Fruit fly (Drosophila melanogaster) whole organism, embryonic: ENCODE data around the gene parvin.
A peak's percentile ranks its signal among the peaks of the same experiment; 100 is the strongest.

ENCODE experiments used
- Bdp1 ChIP-seq: fragments of 200-800 bp; sonication (Bioruptor generic); optimal IDR thresholded peaks from 3 replicates; lab custom pipeline; 2016; ENCODE audit warnings: missing biosample characterization, missing genetic modification characterization
- Bgb ChIP-seq: fragments of 200-800 bp; sonication (Bioruptor generic); IDR thresholded peaks from 2 replicates; pipeline ENCODE4 v1.3.6; 2022; ENCODE audit warnings: missing biosample characterization, missing genetic modification characterization; ENCODE audit not compliant: partially characterized antibody
- CG10565 ChIP-seq: fragments of 200-800 bp; sonication (Bioruptor generic); optimal IDR thresholded peaks from 3 replicates; lab custom pipeline; 2016; ENCODE audit warnings: missing biosample characterization, mild to moderate bottlenecking, missing genetic modification characterization
- CG12744 ChIP-seq: fragments of 200-800 bp; sonication (Bioruptor generic); optimal IDR thresholded peaks from 2 replicates; lab custom pipeline; 2016; ENCODE audit warnings: missing biosample characterization, missing genetic modification characterization
- CG14050 ChIP-seq: fragments of 200-800 bp; sonication (Bioruptor generic); IDR thresholded peaks from 3 replicates; pipeline ENCODE4 v1.3.6; 2022; ENCODE audit warnings: missing biosample characterization, missing genetic modification characterization
- CG15479 ChIP-seq: fragments of 200-800 bp; sonication (Bioruptor generic); optimal IDR thresholded peaks from 3 replicates; lab custom pipeline; 2019; ENCODE audit warnings: missing biosample characterization, mild to moderate bottlenecking, missing genetic modification characterization, moderate library complexity
- CG1602 ChIP-seq: fragments of 200-800 bp; sonication (Bioruptor generic); optimal IDR thresholded peaks from 3 replicates; lab custom pipeline; 2016; ENCODE audit warnings: missing biosample characterization, missing genetic modification characterization
- CG1647 ChIP-seq: fragments of 200-800 bp; sonication (Bioruptor generic); optimal IDR thresholded peaks from 3 replicates; lab custom pipeline; 2016; ENCODE audit warnings: missing biosample characterization, missing genetic modification characterization
- CG17186 ChIP-seq: fragments of 200-800 bp; sonication (Bioruptor generic); optimal IDR thresholded peaks from 3 replicates; lab custom pipeline; 2017; ENCODE audit warnings: missing biosample characterization, missing genetic modification reagents, missing genetic modification characterization
- CG2678 ChIP-seq: fragments of 200-800 bp; sonication (Bioruptor generic); optimal IDR thresholded peaks from 3 replicates; lab custom pipeline; 2019; ENCODE audit warnings: missing biosample characterization, mild to moderate bottlenecking, missing genetic modification characterization, moderate library complexity
- CG3281 ChIP-seq: fragments of 200-800 bp; sonication (Bioruptor generic); optimal IDR thresholded peaks from 3 replicates; lab custom pipeline; 2017; ENCODE audit warnings: missing biosample characterization, mild to moderate bottlenecking, missing genetic modification characterization
- CG33213 ChIP-seq: fragments of 200-800 bp; sonication (Bioruptor generic); optimal IDR thresholded peaks from 3 replicates; lab custom pipeline; 2016; ENCODE audit warnings: missing biosample characterization, missing genetic modification characterization
- CG34224 ChIP-seq: fragments of 200-800 bp; sonication (Bioruptor generic); IDR thresholded peaks from 3 replicates; pipeline ENCODE4 v1.3.6; 2022; ENCODE audit warnings: missing biosample characterization, missing genetic modification characterization; ENCODE audit not compliant: partially characterized antibody
- CG34376 ChIP-seq: fragments of 200-800 bp; sonication (Bioruptor generic); optimal IDR thresholded peaks from 2 replicates; lab custom pipeline; 2018; ENCODE audit warnings: missing biosample characterization, mild to moderate bottlenecking, missing genetic modification characterization
- CG3847 ChIP-seq: fragments of 200-800 bp; sonication (Bioruptor generic); IDR thresholded peaks from 2 replicates; pipeline ENCODE4 v1.3.6; 2022; ENCODE audit warnings: missing biosample characterization, missing genetic modification characterization
- CG43689 ChIP-seq: fragments of 200-800 bp; sonication (Bioruptor generic); IDR thresholded peaks from 2 replicates; pipeline ENCODE4 v1.3.6; 2022; ENCODE audit warnings: missing biosample characterization, missing genetic modification characterization
- CG6813 ChIP-seq: fragments of 200-800 bp; sonication (Bioruptor generic); optimal IDR thresholded peaks from 2 replicates; lab custom pipeline; 2017; ENCODE audit warnings: missing biosample characterization, missing genetic modification characterization, mild to moderate bottlenecking, moderate library complexity, missing genetic modification reagents
- CG8089 ChIP-seq: fragments of 200-800 bp; sonication (Bioruptor generic); optimal IDR thresholded peaks from 3 replicates; lab custom pipeline; 2016; ENCODE audit warnings: missing biosample characterization, missing genetic modification characterization
- CG9437 ChIP-seq: fragments of 200-800 bp; sonication (Bioruptor generic); optimal IDR thresholded peaks from 2 replicates; lab custom pipeline; 2018; ENCODE audit warnings: missing biosample characterization, mild to moderate bottlenecking, missing genetic modification characterization
- CG9932 ChIP-seq: fragments of 200-800 bp; sonication (Bioruptor generic); IDR thresholded peaks from 2 replicates; pipeline ENCODE4 v1.3.6; 2022; ENCODE audit warnings: missing biosample characterization, missing genetic modification characterization
- CkIIα-i1 ChIP-seq: fragments of 200-800 bp; sonication (Bioruptor generic); IDR thresholded peaks from 2 replicates; pipeline ENCODE4 v1.3.6; 2022; ENCODE audit warnings: missing biosample characterization, missing genetic modification characterization
- Dfd ChIP-seq, 2 experiments: fragments of >200 bp; optimal IDR thresholded peaks; 2 replicates each; lab custom pipeline; 2017; ENCODE audit warnings: missing biosample characterization in 2 of 2, missing genetic modification characterization in 2 of 2
- Jarid2 ChIP-seq: fragments of 200-800 bp; sonication (Bioruptor generic); optimal IDR thresholded peaks from 3 replicates; lab custom pipeline; 2017; ENCODE audit warnings: mild to moderate bottlenecking, missing biosample characterization, missing genetic modification reagents, missing genetic modification characterization
- Med ChIP-seq: fragments of 200-800 bp; sonication (Bioruptor generic); peaks from one replicate; lab custom pipeline; 2016; ENCODE audit warnings: missing biosample characterization, missing genetic modification characterization, mild to moderate bottlenecking, inconsistent platforms, moderate library complexity
- Poxn ChIP-seq: fragments of 200-800 bp; sonication (Bioruptor generic); IDR thresholded peaks from 2 replicates; pipeline ENCODE4 v1.3.6; 2022; ENCODE audit warnings: missing biosample characterization, missing genetic modification characterization
- bbx ChIP-seq: fragments of 200-800 bp; sonication (Bioruptor generic); IDR thresholded peaks from 2 replicates; pipeline ENCODE4 v1.3.6; 2022; ENCODE audit warnings: missing biosample characterization, missing genetic modification characterization; ENCODE audit not compliant: partially characterized antibody
- bigmax ChIP-seq: fragments of 200-800 bp; sonication (Bioruptor generic); optimal IDR thresholded peaks from 2 replicates; lab custom pipeline; 2018; ENCODE audit warnings: missing biosample characterization, mild to moderate bottlenecking, missing genetic modification characterization
- ci ChIP-seq: fragments of 200-800 bp; sonication (Bioruptor generic); IDR thresholded peaks from 3 replicates; pipeline ENCODE4 v1.3.6; 2022; ENCODE audit warnings: missing biosample characterization, missing genetic modification characterization
- cwo ChIP-seq: fragments of 200-800 bp; sonication (Bioruptor generic); optimal IDR thresholded peaks from 3 replicates; lab custom pipeline; 2017; ENCODE audit warnings: missing biosample characterization, missing genetic modification characterization, mild to moderate bottlenecking, moderate library complexity, missing genetic modification reagents
- dimm ChIP-seq: fragments of 200-800 bp; sonication (Bioruptor generic); IDR thresholded peaks from 2 replicates; pipeline ENCODE4 v1.3.6; 2022; ENCODE audit warnings: missing biosample characterization, missing genetic modification characterization
- dpn ChIP-seq, 2 experiments: fragments of 200-800 bp; sonication (Bioruptor generic); optimal IDR thresholded peaks; 3 replicates each; lab custom pipeline; 2016; ENCODE audit warnings: missing biosample characterization in 2 of 2, missing genetic modification characterization in 2 of 2
- emc ChIP-seq: fragments of 200-800 bp; sonication (Bioruptor generic); optimal IDR thresholded peaks from 2 replicates; lab custom pipeline; 2016; ENCODE audit warnings: missing biosample characterization, missing genetic modification characterization
- exex ChIP-seq: fragments of 200-800 bp; sonication (Bioruptor generic); optimal IDR thresholded peaks from 4 replicates; lab custom pipeline; 2018; ENCODE audit warnings: missing biosample characterization, mild to moderate bottlenecking, missing genetic modification characterization, moderate library complexity
- eyg ChIP-seq: fragments of 200-800 bp; sonication (Bioruptor generic); optimal IDR thresholded peaks from 3 replicates; lab custom pipeline; 2016; ENCODE audit warnings: missing biosample characterization, missing genetic modification characterization
- fd3F ChIP-seq: fragments of 200-800 bp; sonication (Bioruptor generic); optimal IDR thresholded peaks from 2 replicates; lab custom pipeline; 2018; ENCODE audit warnings: missing biosample characterization, mild to moderate bottlenecking, missing genetic modification characterization, moderate library complexity
- gcm2 ChIP-seq: fragments of 200-800 bp; sonication (Bioruptor generic); optimal IDR thresholded peaks from 2 replicates; lab custom pipeline; 2016; ENCODE audit warnings: missing biosample characterization, missing genetic modification characterization
- grau ChIP-seq: fragments of 200-800 bp; optimal IDR thresholded peaks from 3 replicates; lab custom pipeline; 2019; ENCODE audit warnings: missing biosample characterization, mild to moderate bottlenecking, missing genetic modification characterization, moderate library complexity
- h ChIP-seq: fragments of >200 bp; optimal IDR thresholded peaks from 2 replicates; lab custom pipeline; 2017
- insv ChIP-seq, 2 experiments: fragments of 200-800 bp; sonication (Bioruptor generic); optimal IDR thresholded peaks; 3 replicates each; lab custom pipeline; 2016 to 2018; ENCODE audit warnings: missing biosample characterization in 2 of 2, missing genetic modification characterization in 2 of 2
- lmd ChIP-seq: fragments of 200-800 bp; sonication (Bioruptor generic); IDR thresholded peaks from 2 replicates; pipeline ENCODE4 v1.3.6; 2022; ENCODE audit warnings: missing biosample characterization, missing genetic modification characterization
- nmo ChIP-seq: fragments of 200-800 bp; sonication (Bioruptor generic); optimal IDR thresholded peaks from 2 replicates; lab custom pipeline; 2018; ENCODE audit warnings: missing biosample characterization, mild to moderate bottlenecking, missing genetic modification characterization, moderate library complexity
- p53 ChIP-seq: fragments of 200-800 bp; sonication (Bioruptor generic); optimal IDR thresholded peaks from 2 replicates; lab custom pipeline; 2016; ENCODE audit warnings: missing biosample characterization, missing genetic modification characterization
- pb ChIP-seq: fragments of 200-800 bp; sonication (Bioruptor generic); optimal IDR thresholded peaks from 3 replicates; lab custom pipeline; 2016; ENCODE audit warnings: missing biosample characterization, missing genetic modification characterization
- pita ChIP-seq: fragments of 200-800 bp; sonication (Bioruptor generic); optimal IDR thresholded peaks from 2 replicates; lab custom pipeline; 2017; ENCODE audit warnings: missing biosample characterization, mild to moderate bottlenecking, missing genetic modification characterization
- pum ChIP-seq: fragments of 200-800 bp; sonication (Bioruptor generic); optimal IDR thresholded peaks from 2 replicates; lab custom pipeline; 2016; ENCODE audit warnings: missing biosample characterization, missing genetic modification characterization
- so ChIP-seq: fragments of 200-800 bp; sonication (Bioruptor generic); IDR thresholded peaks from 3 replicates; pipeline ENCODE4 v1.3.6; 2022; ENCODE audit warnings: missing biosample characterization, missing genetic modification characterization
- tio ChIP-seq: fragments of 200-800 bp; sonication (Bioruptor generic); optimal IDR thresholded peaks from 2 replicates; lab custom pipeline; 2017; ENCODE audit warnings: missing biosample characterization, missing genetic modification characterization, inconsistent platforms
- tll ChIP-seq, 2 experiments: fragments of 200-800 bp in 1 of 2; fragments of >200 bp in 1 of 2; sonication (Bioruptor generic) in 1 of 2; optimal IDR thresholded peaks; 2 replicates each; lab custom pipeline; 2017 to 2019; ENCODE audit warnings: missing biosample characterization in 2 of 2, missing genetic modification characterization in 2 of 2, mild to moderate bottlenecking in 1 of 2, moderate library complexity in 1 of 2
- ttk ChIP-seq: fragments of 200-800 bp; sonication (Bioruptor generic); IDR thresholded peaks from 2 replicates; pipeline ENCODE4 v2.1.2; 2022; ENCODE audit warnings: missing biosample characterization, missing genetic modification characterization
- zfh2 ChIP-seq: fragments of 200-800 bp; sonication (Bioruptor generic); optimal IDR thresholded peaks from 2 replicates; lab custom pipeline; 2016; ENCODE audit warnings: missing biosample characterization, missing genetic modification characterization

The parvin gene

DNA sequence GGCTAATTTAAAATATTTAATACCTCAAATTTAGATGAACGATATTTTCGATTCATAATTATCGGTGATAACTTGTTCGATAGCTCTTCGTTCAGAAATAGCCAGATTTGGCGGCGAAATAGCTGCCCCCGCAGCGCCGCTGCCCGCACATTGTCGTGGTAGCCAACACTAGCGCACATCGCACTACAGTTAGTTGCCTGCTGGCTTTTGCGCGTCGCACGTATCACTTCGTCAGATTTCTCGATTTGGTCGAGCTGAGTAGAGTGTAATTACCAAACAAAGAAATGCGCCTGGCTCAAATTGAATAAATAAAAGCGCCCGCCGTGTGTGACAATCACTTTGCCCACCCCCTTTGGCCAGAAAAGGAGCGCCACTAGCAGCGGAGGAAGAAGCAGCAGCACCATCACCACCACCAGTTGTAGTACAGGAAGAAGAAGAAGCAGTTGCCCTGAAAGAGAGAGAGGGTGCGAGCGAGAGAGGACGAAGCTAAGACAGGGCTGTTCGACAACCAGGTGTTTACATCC, 4.8 kb downstream of the parvin start, which contains the start of gene Abcd3 (continued):
- TF ChIP-seq CG33213 (GFP tag; lab: Kevin White, UChicago) (peak; percentile 23), CG17186 (GFP tag; lab: Kevin White, UChicago) (peak; percentile 40), CG34224 (GFP tag; lab: Robert Waterston, UW) (peak; percentile 73), p53 (GFP tag; lab: Kevin White, UChicago) (peak; percentile 50), bigmax (GFP tag; lab: Kevin White, UChicago) (no peak), so (GFP tag; lab: Robert Waterston, UW) (peak; percentile 74; the same call in 2 of the 3 replicates), CG15479 (GFP tag; lab: Kevin White, UChicago) (peak; percentile 76), nmo (GFP tag; lab: Kevin White, UChicago) (peak; percentile 27), Poxn (GFP tag; lab: Robert Waterston, UW) (no peak), Bgb (peak; percentile 74), CG43689 (GFP tag; lab: Robert Waterston, UW) (no peak), CG1602 (GFP tag; lab: Kevin White, UChicago) (no peak), pb (GFP tag; lab: Kevin White, UChicago) (peak; percentile 4)

DNA sequence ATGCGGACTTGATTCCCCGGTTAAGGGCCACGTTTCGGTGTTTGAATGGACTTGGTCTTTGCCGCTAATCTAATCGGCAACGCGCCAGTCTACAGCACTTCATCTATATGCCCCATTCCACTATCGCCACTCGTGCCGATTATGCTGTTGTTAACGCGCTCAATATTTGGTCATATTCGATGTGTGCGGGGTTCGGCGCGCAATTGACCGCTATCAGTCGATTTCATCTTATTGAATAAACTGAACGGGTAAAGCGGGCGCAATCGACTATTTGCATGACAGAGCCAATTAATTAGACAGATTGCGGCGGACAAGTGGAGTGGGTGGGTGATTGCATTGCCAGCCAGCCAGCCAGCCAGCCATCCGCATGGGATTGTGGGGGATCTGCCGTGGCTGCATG, 6.5 kb downstream of the parvin start:
- TF ChIP-seq CG3847 (GFP tag; lab: Robert Waterston, UW) (no peak), lmd (GFP tag; lab: Robert Waterston, UW) (no peak), CG34376 (GFP tag; lab: Kevin White, UChicago) (peak; percentile 1), bbx (GFP tag; lab: Robert Waterston, UW) (no peak), cwo (peak; percentile 54), fd3F (no peak), h (lab: Kevin White, UChicago) (no peak), eyg (GFP tag; lab: Kevin White, UChicago) (no peak), exex (peak; percentile 95), CG1647 (GFP tag; lab: Kevin White, UChicago) (no peak), ci (0 out of 3 replicates have a peak, but pooled peaks have one; percentile 33), gcm2 (GFP tag; lab: Kevin White, UChicago) (no peak), zfh2 (GFP tag; lab: Kevin White, UChicago) (no peak), tio (GFP tag; lab: Kevin White, UChicago) (no peak), CG12744 (GFP tag; lab: Kevin White, UChicago) (no peak), CG8089 (GFP tag; lab: Kevin White, UChicago) (no peak), CG14050 (no peak), CG6813 (GFP tag; lab: Kevin White, UChicago) (no peak), nmo (GFP tag; lab: Kevin White, UChicago) (no peak), Med (GFP tag; lab: Kevin White, UChicago) (peak; percentile 74), CkIIα-i1 (GFP tag; lab: Robert Waterston, UW) (no peak), tll (GFP tag; optimal IDR thresholded peaks at IDR 0.05; lab: Kevin White, UChicago) (no peak), CG2678 (tag; lab: Kevin White, UChicago) (no peak), so (GFP tag; lab: Robert Waterston, UW) (no peak), Jarid2 (GFP tag; lab: Kevin White, UChicago) (no peak), CG9437 (GFP tag; lab: Kevin White, UChicago) (no peak), Bdp1 (GFP tag; lab: Kevin White, UChicago) (no peak), pum (GFP tag; lab: Kevin White, UChicago) (no peak), ttk (GFP tag; lab: Robert Waterston, UW) (no peak), insv (GFP tag; optimal IDR thresholded peaks at IDR 0.05; lab: Kevin White, UChicago) (no peak), CG3281 (GFP tag; lab: Kevin White, UChicago) (no peak), CG10565 (GFP tag; lab: Kevin White, UChicago) (no peak), Dfd (GFP tag; optimal IDR thresholded peaks at IDR 0.05; lab: Kevin White, UChicago) (no peak), CG9932 (GFP tag; lab: Robert Waterston, UW) (no peak), dimm (GFP tag; lab: Robert Waterston, UW) (no peak), emc (GFP tag; lab: Kevin White, UChicago) (no peak), dpn (GFP tag; optimal IDR thresholded peaks at IDR 0.05; lab: Kevin White, UChicago) (no peak), grau (no peak), pita (GFP tag; lab: Kevin White, UChicago) (no peak)
